Fruit fly (Drosophila melanogaster): ENCODE results near the gene I-t.

The I-t gene

DNA sequence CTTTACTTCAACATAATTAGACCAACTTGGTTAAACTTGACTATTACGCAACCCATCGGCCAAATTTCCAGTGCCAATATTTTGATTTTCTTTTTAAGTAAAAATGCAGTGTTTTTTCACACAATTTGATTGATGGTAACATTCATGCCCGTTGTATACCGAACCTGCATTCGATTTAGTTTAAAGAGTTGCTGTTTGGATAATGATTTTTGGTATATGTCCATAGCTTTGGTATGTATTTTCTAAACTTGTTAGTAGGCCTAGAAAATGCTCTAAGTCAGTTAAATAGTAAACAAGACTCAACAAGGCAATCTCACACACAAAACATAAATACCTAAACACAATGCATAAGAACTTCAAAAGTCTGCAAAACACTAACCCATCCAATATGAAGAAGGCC lies at the start of gene I-t:
TSS of gene I-t (plus strand) at position 301 of the 400 bp plus-strand sequence.
- no peak for TF ChIP-seq Ets96B (tag; optimal IDR thresholded peaks at IDR 0.05)
- no peak for TF ChIP-seq acj6 (GFP tag; optimal IDR thresholded peaks at IDR 0.05)
- TF ChIP-seq Blimp-1 (GFP tag; optimal IDR thresholded peaks at IDR 0.05), result no peak
- no peak for TF ChIP-seq fd59A (GFP tag; optimal IDR thresholded peaks at IDR 0.05)
- no peak for TF ChIP-seq CG10631 (GFP tag; optimal IDR thresholded peaks at IDR 0.05)
- TF ChIP-seq CG6792 (GFP tag; optimal IDR thresholded peaks at IDR 0.05), result no peak
- no peak for TF ChIP-seq CG6276 (GFP tag; optimal IDR thresholded peaks at IDR 0.05)
- no peak for TF ChIP-seq ss (GFP tag; optimal IDR thresholded peaks at IDR 0.05)
- no peak for TF ChIP-seq Smox (GFP tag; optimal IDR thresholded peaks at IDR 0.05)
- TF ChIP-seq fd85E (GFP tag; optimal IDR thresholded peaks at IDR 0.05), result no peak
- TF ChIP-seq CG11902 (GFP tag; optimal IDR thresholded peaks at IDR 0.05), result no peak
- no peak for TF ChIP-seq spab (GFP tag; optimal IDR thresholded peaks at IDR 0.05)
- TF ChIP-seq fkh (GFP tag; optimal IDR thresholded peaks at IDR 0.05), result no peak

DNA sequence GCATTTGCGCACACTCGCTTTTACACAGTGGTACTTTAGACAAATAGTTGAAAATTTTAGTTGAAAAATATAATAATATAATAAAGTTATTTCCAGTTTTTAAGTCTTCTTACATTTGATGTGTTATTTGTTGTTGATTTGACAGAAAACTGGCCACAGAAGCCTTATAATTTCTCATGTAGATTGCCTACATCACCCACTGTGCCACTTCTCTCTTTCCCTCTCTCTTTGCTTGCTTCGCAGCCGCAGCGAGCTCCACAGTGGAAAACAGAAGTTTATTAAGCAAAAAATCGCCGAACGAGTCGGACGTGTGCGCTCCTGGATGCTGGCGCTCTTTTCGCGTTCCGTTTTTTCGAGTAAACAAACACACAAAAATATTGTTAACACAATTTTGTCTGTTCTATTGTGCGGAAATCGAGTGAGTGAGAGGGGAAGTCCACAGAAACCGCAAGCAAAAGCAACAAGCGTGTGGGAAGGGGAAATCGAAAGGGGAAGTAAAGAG lies 47.9 kb upstream of the I-t start, which contains the start of gene CG42327:
TSS of gene CG42327 (plus strand) at position 277 of the 502 bp plus-strand sequence.
- TF ChIP-seq CG8119 (GFP tag; IDR thresholded peaks at IDR 0.05), result peak; percentile 99
- peak; percentile 97 for TF ChIP-seq CG4318 (GFP tag; optimal IDR thresholded peaks at IDR 0.05)
- TF ChIP-seq topi (GFP tag; optimal IDR thresholded peaks at IDR 0.05), result peak; percentile 93
- peak; percentile 97 for TF ChIP-seq achi (GFP tag; optimal IDR thresholded peaks at IDR 0.05)
- peak; percentile 93 for TF ChIP-seq vri (GFP tag; optimal IDR thresholded peaks at IDR 0.05)
- TF ChIP-seq Sox15 (GFP tag; optimal IDR thresholded peaks at IDR 0.05), result peak; percentile 80
- peak; percentile 95 for TF ChIP-seq CG7368 (GFP tag; optimal IDR thresholded peaks at IDR 0.05)
- TF ChIP-seq CG6808 (GFP tag; optimal IDR thresholded peaks at IDR 0.05), result peak; percentile 83
- peak; percentile 94 for TF ChIP-seq Ets96B (tag; optimal IDR thresholded peaks at IDR 0.05)
- peak; percentile 80 for TF ChIP-seq fd85E (GFP tag; optimal IDR thresholded peaks at IDR 0.05)
- TF ChIP-seq CG32006 (GFP tag; optimal IDR thresholded peaks at IDR 0.05), result peak; percentile 98
- TF ChIP-seq Eip78C (GFP tag), result peak; percentile 99
- TF ChIP-seq CG1621 (tag; optimal IDR thresholded peaks at IDR 0.05), result peak; percentile 86
- peak; percentile 97 for TF ChIP-seq CG10631 (GFP tag; optimal IDR thresholded peaks at IDR 0.05)
- peak; percentile 92 for TF ChIP-seq Gug (GFP tag; IDR thresholded peaks at IDR 0.05)
- TF ChIP-seq Hr4 (GFP tag; optimal IDR thresholded peaks at IDR 0.05), result peak; percentile 97
- peak; percentile 87 for TF ChIP-seq Ets21C (GFP tag; optimal IDR thresholded peaks at IDR 0.05)
- peak; percentile 90 for TF ChIP-seq CG31627 (GFP tag; optimal IDR thresholded peaks at IDR 0.05)
- peak; percentile 94 for TF ChIP-seq Sox14 (GFP tag; optimal IDR thresholded peaks at IDR 0.05)
- peak; percentile 85 to 95 for TF ChIP-seq salr (GFP tag; optimal IDR thresholded peaks at IDR 0.05)
- peak; percentile 99 for TF ChIP-seq CG15336 (GFP tag; IDR thresholded peaks at IDR 0.05)
- TF ChIP-seq Smox (GFP tag; optimal IDR thresholded peaks at IDR 0.05), result peak; percentile 93
- peak; percentile 86 for TF ChIP-seq fkh (GFP tag; optimal IDR thresholded peaks at IDR 0.05)
- TF ChIP-seq dsx (GFP tag; optimal IDR thresholded peaks at IDR 0.05; ENCODE audit: poor library complexity, severe bottlenecking), result peak; percentile 87
- TF ChIP-seq esn (GFP tag; optimal IDR thresholded peaks at IDR 0.05), result peak; percentile 96
- peak; percentile 97 for TF ChIP-seq CG3919 (GFP tag; optimal IDR thresholded peaks at IDR 0.05)
- no peak for TF ChIP-seq Hr38 (GFP tag; optimal IDR thresholded peaks at IDR 0.05)
- TF ChIP-seq svp (GFP tag), result peak; percentile 96
- peak; percentile 98 for TF ChIP-seq eg (GFP tag; IDR thresholded peaks at IDR 0.05)
- TF ChIP-seq Met (GFP tag; optimal IDR thresholded peaks at IDR 0.05), result peak; percentile 94
- TF ChIP-seq CG11902 (GFP tag; optimal IDR thresholded peaks at IDR 0.05), result peak; percentile 81
- TF ChIP-seq Lpt (GFP tag; optimal IDR thresholded peaks at IDR 0.05), result peak; percentile 98
- peak; percentile 94 for TF ChIP-seq CG11762 (GFP tag; optimal IDR thresholded peaks at IDR 0.05; ENCODE audit: insufficient read depth)
- TF ChIP-seq ss (GFP tag; optimal IDR thresholded peaks at IDR 0.05), result peak; percentile 81 to 85
- TF ChIP-seq CG3032 (tag; optimal IDR thresholded peaks at IDR 0.05), result peak; percentile 88
- TF ChIP-seq dac (GFP tag; optimal IDR thresholded peaks at IDR 0.05), result peak; percentile 97
- TF ChIP-seq CG9139 (GFP tag; optimal IDR thresholded peaks at IDR 0.05), result peak; percentile 78
- peak; percentile 93 for TF ChIP-seq CG8632 (GFP tag; optimal IDR thresholded peaks at IDR 0.05)
- peak; percentile 91 for TF ChIP-seq lz (GFP tag; optimal IDR thresholded peaks at IDR 0.05)
- TF ChIP-seq CG10669 (GFP tag; optimal IDR thresholded peaks at IDR 0.05), result peak; percentile 93
- TF ChIP-seq net (GFP tag; optimal IDR thresholded peaks at IDR 0.05), result peak; percentile 98
- peak; percentile 96 for TF ChIP-seq Sox102F (GFP tag; optimal IDR thresholded peaks at IDR 0.05)
- TF ChIP-seq CG6276 (GFP tag; optimal IDR thresholded peaks at IDR 0.05), result peak; percentile 95
- TF ChIP-seq Blimp-1 (GFP tag; optimal IDR thresholded peaks at IDR 0.05), result peak; percentile 96

Measured in whole organism, prepupa.